Fruit fly (Drosophila melanogaster) whole organism, embryonic: ENCODE data around the gene ND-B18.

Source experiments
- Adf1 ChIP-seq: fragments of 200-800 bp; sonication (Bioruptor generic); IDR thresholded peaks from 2 replicates; pipeline ENCODE4 v1.3.6; 2022; ENCODE audit warnings: missing biosample characterization, missing genetic modification characterization
- Atf6 ChIP-seq: fragments of 200-800 bp; sonication (Bioruptor generic); IDR thresholded peaks from 2 replicates; pipeline ENCODE4 v1.3.6; 2022; ENCODE audit warnings: missing biosample characterization, missing genetic modification characterization
- CG10431 ChIP-seq: fragments of 200-800 bp; sonication (Bioruptor generic); optimal IDR thresholded peaks from 3 replicates; lab custom pipeline; 2018; ENCODE audit warnings: missing biosample characterization, mild to moderate bottlenecking, missing genetic modification characterization
- CG10543 ChIP-seq: fragments of 200-800 bp; sonication (Bioruptor generic); optimal IDR thresholded peaks from 3 replicates; lab custom pipeline; 2017; ENCODE audit warnings: missing biosample characterization, mild to moderate bottlenecking, missing genetic modification characterization, moderate library complexity
- CG1233 ChIP-seq: fragments of 200-800 bp; sonication (Bioruptor generic); optimal IDR thresholded peaks from 4 replicates; lab custom pipeline; 2018; ENCODE audit warnings: missing biosample characterization, mild to moderate bottlenecking, missing genetic modification characterization
- CG13123 ChIP-seq: fragments of 200-800 bp; sonication (Bioruptor generic); optimal IDR thresholded peaks from 2 replicates; lab custom pipeline; 2016; ENCODE audit warnings: missing biosample characterization, missing genetic modification characterization
- CG14014 ChIP-seq: fragments of 200-800 bp; sonication (Bioruptor generic); IDR thresholded peaks from 2 replicates; pipeline ENCODE4 v1.3.6; 2022; ENCODE audit warnings: missing biosample characterization, missing genetic modification characterization
- CG15514 ChIP-seq: fragments of 200-800 bp; sonication (Bioruptor generic); optimal IDR thresholded peaks from 3 replicates; lab custom pipeline; 2017; ENCODE audit warnings: missing biosample characterization, missing genetic modification characterization, mild to moderate bottlenecking, moderate library complexity, missing genetic modification reagents
- CG1602 ChIP-seq: fragments of 200-800 bp; sonication (Bioruptor generic); optimal IDR thresholded peaks from 3 replicates; lab custom pipeline; 2016; ENCODE audit warnings: missing biosample characterization, missing genetic modification characterization
- CG2712 ChIP-seq: fragments of 200-800 bp; optimal IDR thresholded peaks from 3 replicates; lab custom pipeline; 2019; ENCODE audit warnings: missing biosample characterization, mild to moderate bottlenecking, missing genetic modification characterization, moderate library complexity
- CG4820 ChIP-seq: fragments of 200-800 bp; sonication (Bioruptor generic); optimal IDR thresholded peaks from 3 replicates; lab custom pipeline; 2016; ENCODE audit warnings: missing biosample characterization, missing genetic modification characterization
- CG8765 ChIP-seq: fragments of 200-800 bp; sonication (Bioruptor generic); IDR thresholded peaks from 2 replicates; pipeline ENCODE4 v1.3.6; 2022; ENCODE audit warnings: missing biosample characterization, missing genetic modification characterization
- CG9797 ChIP-seq: fragments of 200-800 bp; sonication (Bioruptor generic); optimal IDR thresholded peaks from 3 replicates; lab custom pipeline; 2018; ENCODE audit warnings: missing biosample characterization, mild to moderate bottlenecking, missing genetic modification characterization
- Doc2 ChIP-seq: fragments of 200-800 bp; sonication (Bioruptor generic); IDR thresholded peaks from 2 replicates; pipeline ENCODE4 v1.3.6; 2022; ENCODE audit warnings: missing biosample characterization, missing genetic modification characterization
- E2f2 ChIP-seq: fragments of 200-800 bp; sonication (Bioruptor generic); IDR thresholded peaks from 2 replicates; pipeline ENCODE4 v1.3.6; 2022; ENCODE audit warnings: missing biosample characterization, missing genetic modification characterization
- MBD-R2 ChIP-seq: fragments of 200-800 bp; sonication (Bioruptor generic); IDR thresholded peaks from 2 replicates; pipeline ENCODE4 v1.3.6; 2022; ENCODE audit warnings: missing biosample characterization, missing genetic modification characterization
- Meics ChIP-seq: fragments of 200-800 bp; sonication (Bioruptor generic); optimal IDR thresholded peaks from 2 replicates; lab custom pipeline; 2017; ENCODE audit warnings: missing biosample characterization, mild to moderate bottlenecking, missing genetic modification characterization
- Myb ChIP-seq: fragments of 200-800 bp; sonication (Bioruptor generic); optimal IDR thresholded peaks from 2 replicates; lab custom pipeline; 2016; ENCODE audit warnings: missing biosample characterization, missing genetic modification characterization
- NC2α ChIP-seq: fragments of 200-800 bp; sonication (Bioruptor generic); optimal IDR thresholded peaks from 2 replicates; lab custom pipeline; 2016; ENCODE audit warnings: missing biosample characterization, missing genetic modification characterization
- Ptx1 ChIP-seq: fragments of 200-800 bp; sonication (Bioruptor generic); IDR thresholded peaks from 2 replicates; pipeline ENCODE4 v1.3.6; 2022; ENCODE audit warnings: missing biosample characterization, missing genetic modification characterization
- Ravus ChIP-seq: fragments of 200-800 bp; sonication (Bioruptor generic); IDR thresholded peaks from 2 replicates; pipeline ENCODE4 v1.3.6; 2022; ENCODE audit warnings: missing biosample characterization, missing genetic modification characterization
- Scr ChIP-seq: fragments of 200-800 bp; sonication (Bioruptor generic); IDR thresholded peaks from 2 replicates; pipeline ENCODE4 v1.3.6; 2022; ENCODE audit warnings: missing biosample characterization, missing genetic modification characterization; ENCODE audit not compliant: partially characterized antibody
- Sry-δ ChIP-seq: fragments of 200-800 bp; sonication (Bioruptor generic); optimal IDR thresholded peaks from 2 replicates; lab custom pipeline; 2016; ENCODE audit warnings: missing biosample characterization, missing genetic modification characterization
- TFAM ChIP-seq: fragments of 200-800 bp; sonication (Bioruptor generic); optimal IDR thresholded peaks from 2 replicates; lab custom pipeline; 2017; ENCODE audit warnings: missing biosample characterization, missing genetic modification characterization, inconsistent platforms
- ac ChIP-seq: fragments of 200-800 bp; sonication (Bioruptor generic); optimal IDR thresholded peaks from 3 replicates; lab custom pipeline; 2017; ENCODE audit warnings: missing biosample characterization, mild to moderate bottlenecking, missing genetic modification characterization
- aop ChIP-seq: fragments of 200-800 bp; sonication (Bioruptor generic); IDR thresholded peaks from 2 replicates; pipeline ENCODE4 v1.3.6; 2022; ENCODE audit warnings: missing biosample characterization, missing genetic modification characterization
- ase ChIP-seq: fragments of 200-800 bp; sonication (Bioruptor generic); IDR thresholded peaks from 3 replicates; pipeline ENCODE4 v1.3.6; 2022; ENCODE audit warnings: missing biosample characterization, missing genetic modification characterization
- az2 ChIP-seq: fragments of 200-800 bp; sonication (Bioruptor generic); optimal IDR thresholded peaks from 3 replicates; lab custom pipeline; 2016; ENCODE audit warnings: missing biosample characterization, missing genetic modification characterization
- bab2 ChIP-seq: fragments of 200-800 bp; sonication (Bioruptor generic); optimal IDR thresholded peaks from 2 replicates; lab custom pipeline; 2016; ENCODE audit warnings: missing biosample characterization, missing genetic modification characterization
- bbx ChIP-seq: fragments of 200-800 bp; sonication (Bioruptor generic); IDR thresholded peaks from 2 replicates; pipeline ENCODE4 v1.3.6; 2022; ENCODE audit warnings: missing biosample characterization, missing genetic modification characterization; ENCODE audit not compliant: partially characterized antibody
- chif ChIP-seq, 2 experiments: fragments of 200-800 bp; sonication (Bioruptor generic); optimal IDR thresholded peaks; 3 replicates each; lab custom pipeline; 2016; ENCODE audit warnings: missing biosample characterization in 2 of 2, missing genetic modification characterization in 2 of 2
- crc ChIP-seq: fragments of 200-800 bp; sonication (Bioruptor generic); optimal IDR thresholded peaks from 2 replicates; lab custom pipeline; 2016; ENCODE audit warnings: missing biosample characterization, missing genetic modification characterization
- dimm ChIP-seq: fragments of 200-800 bp; sonication (Bioruptor generic); IDR thresholded peaks from 2 replicates; pipeline ENCODE4 v1.3.6; 2022; ENCODE audit warnings: missing biosample characterization, missing genetic modification characterization
- dmrt11E ChIP-seq: fragments of 200-800 bp; sonication (Bioruptor generic); optimal IDR thresholded peaks from 3 replicates; lab custom pipeline; 2018; ENCODE audit warnings: missing biosample characterization, mild to moderate bottlenecking, missing genetic modification characterization, moderate library complexity
- eve ChIP-seq, 2 experiments: fragments of >200 bp; optimal IDR thresholded peaks; 2 replicates each; lab custom pipeline; 2017; ENCODE audit warnings: missing biosample characterization in 2 of 2, missing genetic modification characterization in 2 of 2
- fd102C ChIP-seq: fragments of 200-800 bp; sonication (Bioruptor generic); optimal IDR thresholded peaks from 2 replicates; lab custom pipeline; 2018; ENCODE audit warnings: missing biosample characterization, mild to moderate bottlenecking, missing genetic modification characterization, moderate library complexity
- gce ChIP-seq: fragments of 200-800 bp; sonication (Bioruptor generic); IDR thresholded peaks from 3 replicates; pipeline ENCODE4 v1.3.6; 2022; ENCODE audit warnings: missing biosample characterization, missing genetic modification characterization
- lbe ChIP-seq: fragments of 200-800 bp; sonication (Bioruptor generic); optimal IDR thresholded peaks from 2 replicates; lab custom pipeline; 2016; ENCODE audit warnings: missing biosample characterization, mild to moderate bottlenecking, missing genetic modification characterization
- luna ChIP-seq: fragments of 200-800 bp; sonication (Bioruptor generic); optimal IDR thresholded peaks from 2 replicates; lab custom pipeline; 2016; ENCODE audit warnings: missing biosample characterization, missing genetic modification characterization
- nmo ChIP-seq: fragments of 200-800 bp; sonication (Bioruptor generic); optimal IDR thresholded peaks from 2 replicates; lab custom pipeline; 2018; ENCODE audit warnings: missing biosample characterization, mild to moderate bottlenecking, missing genetic modification characterization, moderate library complexity
- odd ChIP-seq: fragments of 200-800 bp; sonication (Bioruptor generic); optimal IDR thresholded peaks from 2 replicates; lab custom pipeline; 2017; ENCODE audit warnings: missing biosample characterization, mild to moderate bottlenecking, missing genetic modification characterization
- pan ChIP-seq, 4 experiments: fragments of >200 bp in 3 of 4; fragments of 200-800 bp in 1 of 4; sonication (Bioruptor generic) in 1 of 4; optimal IDR thresholded peaks in 3 of 4; IDR thresholded peaks in 1 of 4; 2 replicates each; pipeline versions ENCODE4 v1.3.6 to Lab custom; 2017 to 2022; ENCODE audit warnings: missing biosample characterization in 2 of 4, missing genetic modification characterization in 2 of 4, mixed read lengths in 1 of 4
- pnt ChIP-seq: fragments of 200-800 bp; sonication (Bioruptor generic); optimal IDR thresholded peaks from 3 replicates; lab custom pipeline; 2016; ENCODE audit warnings: missing biosample characterization, missing genetic modification characterization
- pum ChIP-seq: fragments of 200-800 bp; sonication (Bioruptor generic); optimal IDR thresholded peaks from 2 replicates; lab custom pipeline; 2016; ENCODE audit warnings: missing biosample characterization, missing genetic modification characterization
- ranshi ChIP-seq: fragments of 200-800 bp; sonication (Bioruptor generic); IDR thresholded peaks from 2 replicates; pipeline ENCODE4 v1.3.6; 2022; ENCODE audit warnings: missing biosample characterization, missing genetic modification characterization
- shn ChIP-seq: fragments of 200-800 bp; sonication (Bioruptor generic); optimal IDR thresholded peaks from 3 replicates; lab custom pipeline; 2016; ENCODE audit warnings: missing biosample characterization, missing genetic modification characterization
- so ChIP-seq: fragments of 200-800 bp; sonication (Bioruptor generic); IDR thresholded peaks from 3 replicates; pipeline ENCODE4 v1.3.6; 2022; ENCODE audit warnings: missing biosample characterization, missing genetic modification characterization
- stc ChIP-seq: fragments of 200-800 bp; sonication (Bioruptor generic); IDR thresholded peaks from 2 replicates; pipeline ENCODE4 v1.3.6; 2022; ENCODE audit warnings: missing biosample characterization, missing genetic modification characterization
- tgo ChIP-seq: fragments of 200-800 bp; sonication (Bioruptor generic); IDR thresholded peaks from 3 replicates; pipeline ENCODE4 v1.3.6; 2022; ENCODE audit warnings: missing biosample characterization, missing genetic modification characterization

ND-B18 gene

dm6 chrX:15062619-15063018 lies 914 bp upstream of the ND-B18 start (continued):
- peak; percentile 51 for TF ChIP-seq MBD-R2

dm6 chrX:15066374-15067057 lies 3.0 kb downstream of the ND-B18 start, which contains the start of the genes opm and dob:
opm (minus strand) TSS chrX:15066432.
dob (plus strand) TSS chrX:15067007.
- TF ChIP-seq CG15514 (GFP tag; lab: Kevin White, UChicago): peak; percentile 48
- no peak for TF ChIP-seq TFAM (GFP tag; lab: Kevin White, UChicago)
- no peak for TF ChIP-seq odd (GFP tag; lab: Kevin White, UChicago)
- TF ChIP-seq NC2α (GFP tag; lab: Kevin White, UChicago): no peak
- TF ChIP-seq E2f2: peak; percentile 81
- no peak for TF ChIP-seq CG14014
- peak; percentile 37 for TF ChIP-seq Meics (GFP tag; lab: Kevin White, UChicago)
- no peak for TF ChIP-seq crc (GFP tag; lab: Kevin White, UChicago)
- no peak for TF ChIP-seq Atf6 (GFP tag; lab: Robert Waterston, UW)
- TF ChIP-seq CG2712 (tag; lab: Kevin White, UChicago): peak; percentile 33
- TF ChIP-seq CG4820 (GFP tag; lab: Kevin White, UChicago): no peak
- no peak for TF ChIP-seq CG10431 (GFP tag; lab: Kevin White, UChicago)
- TF ChIP-seq pum: no peak
- TF ChIP-seq so: no peak
- no peak for TF ChIP-seq Adf1 (GFP tag; lab: Robert Waterston, UW)
- no peak for TF ChIP-seq aop
- TF ChIP-seq CG1602: peak; percentile 29
- no peak for TF ChIP-seq lbe (GFP tag; lab: Kevin White, UChicago)
- no peak for TF ChIP-seq az2 (GFP tag; lab: Kevin White, UChicago)
- TF ChIP-seq Scr: no peak
- no peak for TF ChIP-seq eve (GFP tag; optimal IDR thresholded peaks at IDR 0.05; lab: Kevin White, UChicago)
- peak; percentile 64 for TF ChIP-seq nmo (GFP tag; lab: Kevin White, UChicago)
- no peak for TF ChIP-seq Doc2 (GFP tag; lab: Robert Waterston, UW)
- TF ChIP-seq Ptx1 (GFP tag; lab: Robert Waterston, UW): no peak
- no peak for TF ChIP-seq pnt (GFP tag; lab: Kevin White, UChicago)
- TF ChIP-seq CG1233 (GFP tag; lab: Kevin White, UChicago): no peak
- no peak for TF ChIP-seq shn (GFP tag; lab: Kevin White, UChicago)
- TF ChIP-seq dmrt11E (tag; lab: Kevin White, UChicago): peak; percentile 24
- no peak for TF ChIP-seq stc
- TF ChIP-seq dimm: no peak
- peak; percentile 89 for TF ChIP-seq Myb (GFP tag; lab: Kevin White, UChicago)
- TF ChIP-seq bbx (GFP tag; lab: Robert Waterston, UW): no peak
- no peak for TF ChIP-seq pan (optimal IDR thresholded peaks at IDR 0.05; lab: Kevin White, UChicago)
- no peak for TF ChIP-seq pan (GFP tag; optimal IDR thresholded peaks at IDR 0.05 in 1 of 2, IDR thresholded peaks at IDR 0.05 in 1 of 2)
- peak; percentile 17 for TF ChIP-seq Sry-δ (GFP tag; lab: Kevin White, UChicago)
- TF ChIP-seq gce: no peak
- no peak for TF ChIP-seq fd102C
- TF ChIP-seq CG9797 (GFP tag; lab: Kevin White, UChicago): peak; percentile 67
- TF ChIP-seq ac (GFP tag; lab: Kevin White, UChicago): no peak
- TF ChIP-seq Ravus (GFP tag; lab: Robert Waterston, UW): no peak
- TF ChIP-seq CG10543 (GFP tag; lab: Kevin White, UChicago): peak; percentile 6
- TF ChIP-seq CG13123 (GFP tag; lab: Kevin White, UChicago): no peak
- no peak for TF ChIP-seq ase (GFP tag; lab: Robert Waterston, UW)
- TF ChIP-seq chif (GFP tag; optimal IDR thresholded peaks at IDR 0.05; lab: Kevin White, UChicago): no peak
- TF ChIP-seq CG8765: no peak
- no peak for TF ChIP-seq luna (GFP tag; lab: Kevin White, UChicago)
- peak; percentile 15 for TF ChIP-seq bab2 (GFP tag; lab: Kevin White, UChicago)
- TF ChIP-seq tgo (GFP tag; lab: Robert Waterston, UW): no peak
- TF ChIP-seq ranshi (GFP tag; lab: Robert Waterston, UW): no peak
